Worm (Caenorhabditis elegans): Measurements from ENCODE around the gene oac-42.

oac-42 gene

ce11 chrV:15921102-15921501, 36.5 kb upstream of the oac-42 start, which contains the start of gene cdr-1:
TSS of gene cdr-1 (plus strand) at chrV:15921309.
- TF ChIP-seq sem-2 (GFP tag; optimal IDR thresholded peaks at IDR 0.05) (no peak), mls-2 (tag; optimal IDR thresholded peaks at IDR 0.05) (no peak), cnd-1 (tag; optimal IDR thresholded peaks at IDR 0.05) (no peak), blmp-1 (tag; optimal IDR thresholded peaks at IDR 0.05) (no peak), sptf-1 (tag; optimal IDR thresholded peaks at IDR 0.05) (no peak), unc-120 (tag; optimal IDR thresholded peaks at IDR 0.05; ENCODE audit: poor library complexity, severe bottlenecking) (no peak), lin-13 (tag; optimal IDR thresholded peaks at IDR 0.05) (no peak), nhr-2 (tag; optimal IDR thresholded peaks at IDR 0.05) (no peak), ham-2 (GFP tag; optimal IDR thresholded peaks at IDR 0.05) (no peak), pha-4 (tag; optimal IDR thresholded peaks at IDR 0.05) (no peak), nhr-237 (tag; optimal IDR thresholded peaks at IDR 0.05) (no peak), unc-39 (tag; optimal IDR thresholded peaks at IDR 0.05) (no peak), ces-1 (GFP tag; optimal IDR thresholded peaks at IDR 0.05) (no peak), nhr-12 (tag; optimal IDR thresholded peaks at IDR 0.05) (no peak), ztf-11 (tag; optimal IDR thresholded peaks at IDR 0.05) (no peak)

- TF ChIP-seq flh-1 (GFP tag; optimal IDR thresholded peaks at IDR 0.05) (no peak), ztf-11 (tag; optimal IDR thresholded peaks at IDR 0.05) (no peak)
Observed at ce11 chrV:15920273-15920672, 35.7 kb upstream of the oac-42 start, which contains the start of gene F35E8.10. TSS of gene F35E8.10 (minus strand) at chrV:15920373.

- TF ChIP-seq elt-1 (tag; optimal IDR thresholded peaks at IDR 0.05; ENCODE audit: borderline replicate concordance, insufficient read depth) (no peak), tbx-8 (GFP tag; optimal IDR thresholded peaks at IDR 0.05) (no peak), drap-1 (GFP tag; optimal IDR thresholded peaks at IDR 0.05) (no peak), snpc-4 (tag; optimal IDR thresholded peaks at IDR 0.05) (no peak), mab-5 (tag; optimal IDR thresholded peaks at IDR 0.05) (no peak), elt-3 (tag; optimal IDR thresholded peaks at IDR 0.05) (no peak), unc-62 (GFP tag; optimal IDR thresholded peaks at IDR 0.05) (no peak), unc-39 (tag; optimal IDR thresholded peaks at IDR 0.05) (no peak), ces-1 (GFP tag; optimal IDR thresholded peaks at IDR 0.05) (no peak), nhr-76 (tag; optimal IDR thresholded peaks at IDR 0.05) (no peak), ham-2 (GFP tag; optimal IDR thresholded peaks at IDR 0.05) (no peak), nhr-12 (tag; optimal IDR thresholded peaks at IDR 0.05) (no peak), lin-32 (GFP tag; optimal IDR thresholded peaks at IDR 0.05) (no peak), hlh-1 (tag; optimal IDR thresholded peaks at IDR 0.05) (no peak), lsy-2 (tag; optimal IDR thresholded peaks at IDR 0.05) (no peak), pha-4 (tag; optimal IDR thresholded peaks at IDR 0.05) (no peak), M03D4.4 (tag; optimal IDR thresholded peaks at IDR 0.05) (no peak)
Observed at ce11 chrV:15917458-15917857, 32.9 kb upstream of the oac-42 start, which contains the start of gene F35E8.9. TSS of gene F35E8.9 (minus strand) at chrV:15917558.

- TF ChIP-seq unc-39 (tag; optimal IDR thresholded peaks at IDR 0.05) (no peak), ztf-11 (tag; optimal IDR thresholded peaks at IDR 0.05) (no peak), nhr-28 (tag; optimal IDR thresholded peaks at IDR 0.05) (no peak), nhr-2 (tag; optimal IDR thresholded peaks at IDR 0.05) (no peak), hlh-1 (tag; optimal IDR thresholded peaks at IDR 0.05) (no peak), lin-32 (GFP tag; optimal IDR thresholded peaks at IDR 0.05) (no peak), tbx-8 (GFP tag; optimal IDR thresholded peaks at IDR 0.05) (no peak), pha-4 (tag; optimal IDR thresholded peaks at IDR 0.05) (no peak), cnd-1 (tag; optimal IDR thresholded peaks at IDR 0.05) (no peak), blmp-1 (tag; optimal IDR thresholded peaks at IDR 0.05) (no peak), ham-2 (GFP tag; optimal IDR thresholded peaks at IDR 0.05) (no peak), elt-3 (tag; optimal IDR thresholded peaks at IDR 0.05) (no peak), nhr-237 (tag; optimal IDR thresholded peaks at IDR 0.05) (no peak), bed-3 (GFP tag; optimal IDR thresholded peaks at IDR 0.05) (no peak), ceh-43 (GFP tag; optimal IDR thresholded peaks at IDR 0.05) (no peak), ces-1 (GFP tag; optimal IDR thresholded peaks at IDR 0.05) (no peak)
Observed at ce11 chrV:15915919-15916318, 31.3 kb upstream of the oac-42 start, which contains the start of gene gst-38. TSS of gene gst-38 (minus strand) at chrV:15916070.

- TF ChIP-seq nhr-28 (tag; optimal IDR thresholded peaks at IDR 0.05) (no peak), unc-39 (tag; optimal IDR thresholded peaks at IDR 0.05) (no peak), pha-4 (tag; optimal IDR thresholded peaks at IDR 0.05) (no peak), drap-1 (GFP tag; optimal IDR thresholded peaks at IDR 0.05) (no peak), sptf-1 (tag; optimal IDR thresholded peaks at IDR 0.05) (no peak)
Observed at ce11 chrV:15915307-15915706, 30.7 kb upstream of the oac-42 start.
